Worm (Caenorhabditis elegans) whole organism, L2 larva: ENCODE results near the gene F19B10.10.

Source experiments
- ceh-82 ChIP-seq: fragments of 150-350 bp; optimal IDR thresholded peaks from 2 replicates; lab custom pipeline; 2014; ENCODE audit warnings: missing biosample characterization, missing genetic modification characterization
- elt-3 ChIP-seq: sonication (generic microtip); optimal IDR thresholded peaks from 2 replicates; lab custom pipeline; 2017; ENCODE audit warnings: missing biosample characterization, missing genetic modification characterization
- lin-13 ChIP-seq: fragments of 150-350 bp; optimal IDR thresholded peaks from 2 replicates; lab custom pipeline; 2014; ENCODE audit warnings: missing biosample characterization, missing genetic modification reagents, missing genetic modification characterization
- lin-39 ChIP-seq: fragments of 150-350 bp; optimal IDR thresholded peaks from 2 replicates; lab custom pipeline; 2014; ENCODE audit warnings: missing biosample characterization, missing genetic modification reagents, missing genetic modification characterization
- lsy-2 ChIP-seq, 2 experiments: fragments of 150-350 bp in 1 of 2; sonication (generic microtip) in 1 of 2; optimal IDR thresholded peaks; 2 replicates each; lab custom pipeline; 2014 to 2017; ENCODE audit warnings: missing biosample characterization in 2 of 2, missing genetic modification characterization in 2 of 2
- nhr-6 ChIP-seq: fragments of 150-350 bp; optimal IDR thresholded peaks from 2 replicates; lab custom pipeline; 2014; ENCODE audit warnings: missing biosample characterization, missing genetic modification characterization

DNA sequence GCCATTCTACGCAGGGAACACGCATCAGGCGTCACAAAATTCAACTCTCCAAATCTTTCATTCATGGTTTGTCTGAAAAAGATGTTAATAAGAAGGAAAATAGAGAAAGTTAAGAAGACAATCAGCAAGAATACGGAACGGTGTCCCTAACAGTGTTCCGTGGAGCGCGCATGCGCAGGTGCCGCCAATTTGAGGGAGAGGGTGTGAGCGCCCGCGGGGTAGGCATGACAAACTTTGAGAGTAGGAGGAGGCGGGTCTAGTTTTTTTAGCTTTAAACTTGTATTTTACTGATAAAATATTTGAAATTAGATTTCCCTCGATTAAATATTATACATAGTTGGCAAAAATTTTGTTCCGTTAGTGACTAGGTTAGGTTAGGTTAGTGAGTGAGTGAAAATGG is 849 bp downstream of the F19B10.10 start:
- TF ChIP-seq lin-13 (no peak), lin-39 (tag; lab: Kevin White, UChicago) (no peak), ceh-82 (tag; lab: Kevin White, UChicago) (no peak), elt-3 (tag; lab: Kevin White, UChicago) (no peak), nhr-6 (tag; lab: Kevin White, UChicago) (no peak), lsy-2 (tag; optimal IDR thresholded peaks at IDR 0.05; lab: Kevin White, UChicago) (no peak)
